Worm (Caenorhabditis elegans) whole organism, L4/young adult: ENCODE data around the gene kcc-2.

Source experiments
- W03F9.2 ChIP-seq: fragments of 150-350 bp; optimal IDR thresholded peaks from 2 replicates; lab custom pipeline; 2014; ENCODE audit warnings: missing biosample characterization, missing genetic modification characterization
- dao-5 ChIP-seq: sonication (generic microtip); optimal IDR thresholded peaks from 2 replicates; lab custom pipeline; 2016; ENCODE audit warnings: missing genotype, missing genetic modification characterization, moderate library complexity, missing compliant biosample characterization
- him-1 ChIP-seq: sonication (generic microtip); optimal IDR thresholded peaks from 2 replicates; lab custom pipeline; 2016; ENCODE audit warnings: missing genotype, missing genetic modification reagents, missing genetic modification characterization, missing compliant biosample characterization

kcc-2 gene

ce11 chrIV:6097040-6097928 is 56.5 kb downstream of the kcc-2 start:
- TF ChIP-seq W03F9.2 (tag; lab: Kevin White, UChicago) (peak; percentile 22), dao-5 (no peak), him-1 (peak; percentile 9)

- no peak for TF ChIP-seq W03F9.2 (tag; lab: Kevin White, UChicago)
- no peak for TF ChIP-seq him-1
- TF ChIP-seq dao-5: no peak
These were observed 59.0 kb downstream of the kcc-2 start for ce11 chrIV:6099770-6100169.

ce11 chrIV:6104446-6104845 is 63.7 kb downstream of the kcc-2 start:
- TF ChIP-seq W03F9.2 (tag; lab: Kevin White, UChicago): no peak
- TF ChIP-seq him-1: no peak
- no peak for TF ChIP-seq dao-5

- TF ChIP-seq W03F9.2 (tag; lab: Kevin White, UChicago) (no peak), him-1 (no peak), dao-5 (no peak)
These were observed 67.9 kb downstream of the kcc-2 start for ce11 chrIV:6108665-6109064.

- TF ChIP-seq dao-5 (no peak), W03F9.2 (tag; lab: Kevin White, UChicago) (no peak), him-1 (no peak)
These were observed 71.5 kb downstream of the kcc-2 start, which contains the start of gene M03D4.3 for ce11 chrIV:6112291-6112690. M03D4.3 (minus strand) TSS chrIV:6112391.

- peak; percentile 59 for TF ChIP-seq W03F9.2 (tag; lab: Kevin White, UChicago)
- no peak for TF ChIP-seq him-1
These were observed 77.0 kb downstream of the kcc-2 start, which contains the start of gene zen-4 for ce11 chrIV:6117741-6118265. zen-4 (plus strand) TSS chrIV:6118215.
